Fruit fly (Drosophila melanogaster): Measurements from ENCODE around the gene CG4558.

- TF ChIP-seq CTCF (optimal IDR thresholded peaks at IDR 0.05) (no peak), CG8478 (optimal IDR thresholded peaks at IDR 0.05) (no peak)
These were observed 25.4 kb downstream of the CG4558 start for dm6 chrX:6874918-6875454.
